Fruit fly (Drosophila melanogaster): ENCODE results near the gene Doc3.

Gene Doc3

DNA sequence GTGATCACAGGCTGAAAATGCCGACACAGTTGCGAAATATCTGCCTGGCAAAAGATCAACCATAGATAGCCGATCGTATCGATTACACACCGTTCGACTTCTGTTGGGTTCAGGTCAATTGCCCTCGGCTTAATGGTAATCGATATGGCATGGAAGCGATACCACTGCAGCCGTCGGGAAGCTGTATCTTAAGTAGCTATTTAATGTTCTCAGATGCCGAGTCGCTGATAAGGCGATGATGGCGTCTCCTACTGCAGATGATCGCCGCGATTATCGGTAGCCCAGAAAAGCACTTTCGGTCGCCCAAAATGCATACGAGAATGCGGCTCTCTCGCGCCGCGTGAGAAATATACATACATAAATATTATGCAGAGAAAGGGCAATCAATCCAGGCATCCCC is 32.6 kb downstream of the Doc3 start:
- no peak for TF ChIP-seq Myc (optimal IDR thresholded peaks at IDR 0.05)
- TF ChIP-seq sv (GFP tag; optimal IDR thresholded peaks at IDR 0.05), result no peak
- TF ChIP-seq CG9705 (GFP tag; optimal IDR thresholded peaks at IDR 0.05), result no peak
- TF ChIP-seq lola (GFP tag; optimal IDR thresholded peaks at IDR 0.05), result no peak
- TF ChIP-seq Hnf4 (GFP tag; optimal IDR thresholded peaks at IDR 0.05), result no peak
- no peak for TF ChIP-seq Rel (GFP tag; optimal IDR thresholded peaks at IDR 0.05)
- TF ChIP-seq Rel (tag; optimal IDR thresholded peaks at IDR 0.05), result no peak
- TF ChIP-seq Dfd (GFP tag; optimal IDR thresholded peaks at IDR 0.05), result no peak
- no peak for TF ChIP-seq woc (GFP tag; optimal IDR thresholded peaks at IDR 0.05)
- TF ChIP-seq Jra (GFP tag; optimal IDR thresholded peaks at IDR 0.05), result no peak
- TF ChIP-seq usp (GFP tag; optimal IDR thresholded peaks at IDR 0.05), result no peak
- TF ChIP-seq dmrt93B (GFP tag; optimal IDR thresholded peaks at IDR 0.05), result no peak
- no peak for TF ChIP-seq CrebA (GFP tag; optimal IDR thresholded peaks at IDR 0.05; ENCODE audit: borderline replicate concordance)

DNA sequence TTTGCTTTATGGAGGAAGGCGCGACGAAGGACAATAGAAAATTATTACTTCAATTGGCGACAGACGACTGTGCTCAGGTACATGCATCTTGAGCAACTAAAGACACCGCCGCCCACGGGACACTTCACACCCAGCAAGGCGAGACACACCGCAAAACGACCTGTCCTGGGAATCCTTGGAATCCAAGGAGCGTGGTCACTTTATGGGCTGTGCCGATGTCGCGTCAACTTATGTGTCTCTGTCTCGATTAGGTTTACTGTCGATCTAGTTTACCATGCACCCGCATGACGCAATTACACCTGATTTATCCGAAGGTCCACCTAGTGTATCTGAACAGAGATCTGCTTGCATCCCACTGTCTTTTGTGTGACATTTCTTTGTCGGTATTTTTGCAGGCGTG is 34.2 kb downstream of the Doc3 start:
- TF ChIP-seq Myc (optimal IDR thresholded peaks at IDR 0.05), result no peak
- no peak for TF ChIP-seq br (GFP tag; optimal IDR thresholded peaks at IDR 0.05)
- no peak for TF ChIP-seq CG32264 (GFP tag; optimal IDR thresholded peaks at IDR 0.05)
- TF ChIP-seq Dfd (GFP tag; optimal IDR thresholded peaks at IDR 0.05), result no peak
- TF ChIP-seq jim (GFP tag; optimal IDR thresholded peaks at IDR 0.05), result no peak
- TF ChIP-seq rgr (GFP tag; optimal IDR thresholded peaks at IDR 0.05), result no peak

DNA sequence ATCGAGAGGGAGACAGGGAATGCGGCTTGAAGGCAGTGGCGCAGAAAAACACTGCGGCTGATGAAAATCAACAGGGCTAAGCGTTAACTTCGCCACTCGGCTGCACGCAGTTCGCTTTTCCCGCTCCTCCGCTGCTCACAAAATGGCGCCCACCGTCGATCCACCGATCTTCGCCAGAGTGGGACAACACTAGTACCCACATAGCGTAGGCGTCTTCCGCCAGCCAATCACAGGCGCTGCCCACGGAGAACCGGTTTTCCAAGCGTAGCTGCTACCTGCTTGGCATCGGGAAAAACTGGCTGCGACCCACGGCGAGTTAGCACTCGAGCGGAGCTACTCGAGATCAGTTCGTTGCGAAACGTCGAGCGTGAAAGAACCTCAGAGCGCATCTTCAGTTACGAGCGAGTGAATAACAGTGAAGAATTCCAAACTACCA is 36.1 kb downstream of the Doc3 start, which contains the start of gene Doc1:
Gene Doc1, plus strand, starts transcription at position 334 of the 436 bp plus-strand sequence.
- TF ChIP-seq Dif (GFP tag; optimal IDR thresholded peaks at IDR 0.05; ENCODE audit: partially characterized antibody), result peak; percentile 20
- no peak for TF ChIP-seq HLH106 (tag; optimal IDR thresholded peaks at IDR 0.05)
- TF ChIP-seq Vsx2 (GFP tag; optimal IDR thresholded peaks at IDR 0.05; ENCODE audit: partially characterized antibody), result peak; percentile 73
- TF ChIP-seq Hr83 (GFP tag; optimal IDR thresholded peaks at IDR 0.05; ENCODE audit: poor library complexity, severe bottlenecking), result no peak

DNA sequence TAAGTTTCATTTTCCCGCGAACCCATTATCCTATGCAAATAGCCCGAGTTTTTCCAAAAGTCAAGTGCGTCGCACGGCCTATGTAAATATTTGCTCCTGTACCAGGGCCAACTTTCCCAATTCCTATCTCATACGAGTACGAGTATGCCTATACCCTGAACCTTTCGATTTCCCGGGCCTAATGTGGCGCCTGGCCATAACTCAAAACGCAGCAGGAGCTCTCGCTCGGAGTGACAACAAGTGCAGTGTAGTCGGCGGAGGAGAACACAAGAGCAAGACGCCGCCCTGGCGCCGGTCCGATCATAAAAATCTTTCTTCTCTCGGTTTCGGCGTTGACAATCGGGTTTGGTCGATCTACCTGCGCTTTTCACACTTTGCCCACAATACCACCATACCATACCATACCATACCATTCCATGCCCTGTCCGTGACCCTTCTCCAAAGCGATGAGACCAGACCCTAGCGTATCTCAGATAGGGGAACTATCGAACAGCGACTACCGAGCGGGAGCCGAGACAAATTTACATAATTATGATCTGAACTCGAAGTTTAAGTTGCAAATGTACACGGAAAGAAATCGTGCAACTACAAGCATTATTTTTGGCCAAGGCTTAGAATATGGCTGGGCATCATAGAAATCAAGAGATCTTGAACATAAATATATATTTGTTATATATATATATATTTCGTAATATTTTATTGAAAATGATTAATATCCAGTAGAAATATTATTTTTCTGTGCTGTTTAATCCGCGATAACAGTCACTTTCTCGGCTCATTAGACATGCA is 37.4 kb downstream of the Doc3 start:
- TF ChIP-seq psq (GFP tag; optimal IDR thresholded peaks at IDR 0.05) (no peak), Vsx2 (GFP tag; optimal IDR thresholded peaks at IDR 0.05; ENCODE audit: partially characterized antibody) (no peak), HLH106 (tag; optimal IDR thresholded peaks at IDR 0.05) (no peak), Hnf4 (GFP tag; optimal IDR thresholded peaks at IDR 0.05) (no peak), dmrt93B (GFP tag; optimal IDR thresholded peaks at IDR 0.05) (no peak), sage (GFP tag; optimal IDR thresholded peaks at IDR 0.05) (no peak), woc (GFP tag; optimal IDR thresholded peaks at IDR 0.05) (no peak), CG32264 (GFP tag; optimal IDR thresholded peaks at IDR 0.05) (no peak), brk (GFP tag; optimal IDR thresholded peaks at IDR 0.05) (no peak), foxo (GFP tag; optimal IDR thresholded peaks at IDR 0.05) (no peak), Sp1 (GFP tag; optimal IDR thresholded peaks at IDR 0.05) (no peak), Abd-B (GFP tag; optimal IDR thresholded peaks at IDR 0.05) (no peak), fru (GFP tag; optimal IDR thresholded peaks at IDR 0.05) (no peak), usp (GFP tag; optimal IDR thresholded peaks at IDR 0.05) (no peak), dsf (GFP tag; optimal IDR thresholded peaks at IDR 0.05; ENCODE audit: borderline replicate concordance) (no peak), tai (GFP tag; optimal IDR thresholded peaks at IDR 0.05) (no peak), OdsH (GFP tag; optimal IDR thresholded peaks at IDR 0.05) (no peak), br (GFP tag; optimal IDR thresholded peaks at IDR 0.05) (no peak)

DNA sequence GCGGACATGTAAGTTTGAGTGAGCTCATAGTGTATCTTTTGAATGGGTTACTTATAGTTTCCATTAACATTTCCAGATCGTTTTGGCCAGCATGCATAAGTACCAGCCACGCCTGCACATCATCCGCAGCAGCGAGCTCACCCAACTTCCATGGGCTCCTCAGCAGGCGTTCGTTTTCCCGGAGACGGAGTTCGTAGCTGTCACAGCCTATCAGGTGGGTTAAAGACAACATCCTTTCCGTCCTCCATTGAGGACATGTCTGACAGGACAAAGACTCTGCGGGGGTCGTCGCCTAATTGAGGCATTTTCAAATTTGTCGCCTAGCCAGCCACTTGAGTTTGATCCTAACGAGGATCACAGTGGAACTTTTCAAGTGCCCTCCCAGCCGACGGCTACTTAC is 38.7 kb downstream of the Doc3 start:
- no peak for TF ChIP-seq Myc (optimal IDR thresholded peaks at IDR 0.05)
- TF ChIP-seq rgr (GFP tag; optimal IDR thresholded peaks at IDR 0.05), result no peak
- TF ChIP-seq ey (GFP tag; optimal IDR thresholded peaks at IDR 0.05), result no peak
- TF ChIP-seq Dif (GFP tag; optimal IDR thresholded peaks at IDR 0.05; ENCODE audit: partially characterized antibody), result no peak
